Worm (Caenorhabditis elegans) whole organism, L2 larva: Measurements from ENCODE around the gene sru-26.

Experiments used
- F13H6.1 ChIP-seq: sonication (generic microtip); optimal IDR thresholded peaks from 2 replicates; lab custom pipeline; 2016; ENCODE audit warnings: missing genetic modification characterization, missing compliant biosample characterization
- R02D3.7 ChIP-seq: fragments of 150-350 bp; optimal IDR thresholded peaks from 2 replicates; lab custom pipeline; 2014; ENCODE audit warnings: missing biosample characterization, missing genetic modification characterization
- Y55F3AM.14 ChIP-seq: fragments of 200-800 bp; sonication (Bioruptor generic); optimal IDR thresholded peaks from 2 replicates; lab custom pipeline; 2018; ENCODE audit warnings: mild to moderate bottlenecking, missing genetic modification characterization, missing compliant biosample characterization
- ama-1 ChIP-seq: fragments of 150-350 bp; optimal IDR thresholded peaks from 2 replicates; lab custom pipeline; 2018; ENCODE audit warnings: inconsistent platforms
- blmp-1 ChIP-seq: sonication (generic microtip); optimal IDR thresholded peaks from 2 replicates; lab custom pipeline; 2017; ENCODE audit warnings: missing genetic modification characterization, mild to moderate bottlenecking, missing compliant biosample characterization, antibody characterized with exemption, moderate library complexity; ENCODE audit not compliant: insufficient read depth
- ceh-82 ChIP-seq: fragments of 150-350 bp; optimal IDR thresholded peaks from 2 replicates; lab custom pipeline; 2014; ENCODE audit warnings: missing biosample characterization, missing genetic modification characterization
- crh-2 ChIP-seq: sonication (generic microtip); optimal IDR thresholded peaks from 2 replicates; lab custom pipeline; 2017; ENCODE audit warnings: missing biosample characterization, missing genetic modification characterization
- dmd-4 ChIP-seq: sonication (generic microtip); optimal IDR thresholded peaks from 2 replicates; lab custom pipeline; 2017; ENCODE audit warnings: missing biosample characterization, missing genetic modification characterization
- egl-27 ChIP-seq: sonication (generic microtip); optimal IDR thresholded peaks from 3 replicates; lab custom pipeline; 2017; ENCODE audit warnings: missing biosample characterization, missing genetic modification reagents, missing genetic modification characterization
- elt-1 ChIP-seq: fragments of 150-350 bp; optimal IDR thresholded peaks from 2 replicates; lab custom pipeline; 2014; ENCODE audit warnings: missing biosample characterization, missing genetic modification characterization
- elt-3 ChIP-seq: sonication (generic microtip); optimal IDR thresholded peaks from 2 replicates; lab custom pipeline; 2017; ENCODE audit warnings: missing biosample characterization, missing genetic modification characterization
- gmeb-1 ChIP-seq: fragments of 150-350 bp; optimal IDR thresholded peaks from 2 replicates; lab custom pipeline; 2014; ENCODE audit warnings: missing biosample characterization, missing genetic modification characterization
- lin-11 ChIP-seq: fragments of 150-350 bp; sonication (generic microtip); optimal IDR thresholded peaks from 2 replicates; lab custom pipeline; 2014; ENCODE audit warnings: missing biosample characterization, missing genetic modification characterization, inconsistent platforms, mixed read lengths
- lsy-2 ChIP-seq, 2 experiments: fragments of 150-350 bp in 1 of 2; sonication (generic microtip) in 1 of 2; optimal IDR thresholded peaks; 2 replicates each; lab custom pipeline; 2014 to 2017; ENCODE audit warnings: missing biosample characterization in 2 of 2, missing genetic modification characterization in 2 of 2
- mab-5 ChIP-seq: fragments of 150-350 bp; optimal IDR thresholded peaks from 2 replicates; lab custom pipeline; 2014; ENCODE audit warnings: missing biosample characterization, missing genetic modification characterization
- mbf-1 ChIP-seq: sonication (generic microtip); optimal IDR thresholded peaks from 2 replicates; lab custom pipeline; 2017; ENCODE audit warnings: missing biosample characterization, missing genetic modification characterization
- mdl-1 ChIP-seq, 2 experiments: fragments of 150-350 bp in 1 of 2; sonication (generic microtip) in 1 of 2; optimal IDR thresholded peaks; 2 replicates each; lab custom pipeline; 2017; ENCODE audit warnings: missing biosample characterization in 2 of 2, missing genetic modification characterization in 2 of 2
- nhr-10 ChIP-seq: sonication (generic microtip); optimal IDR thresholded peaks from 2 replicates; lab custom pipeline; 2017; ENCODE audit warnings: missing biosample characterization, missing genetic modification characterization
- nhr-11 ChIP-seq: fragments of 150-350 bp; optimal IDR thresholded peaks from 2 replicates; lab custom pipeline; 2014; ENCODE audit warnings: missing biosample characterization, missing genetic modification characterization
- nhr-23 ChIP-seq: fragments of 150-350 bp; optimal IDR thresholded peaks from 2 replicates; lab custom pipeline; 2014; ENCODE audit warnings: missing biosample characterization, missing genetic modification reagents, missing genetic modification characterization
- nhr-25 ChIP-seq: fragments of 150-350 bp; sonication (generic microtip); optimal IDR thresholded peaks from 3 replicates; lab custom pipeline; 2014; ENCODE audit warnings: missing biosample characterization, missing genetic modification characterization
- nhr-77 ChIP-seq: fragments of 150-350 bp; optimal IDR thresholded peaks from 2 replicates; lab custom pipeline; 2014; ENCODE audit warnings: missing biosample characterization, missing genetic modification characterization
- peb-1 ChIP-seq: fragments of 150-350 bp; optimal IDR thresholded peaks from 2 replicates; lab custom pipeline; 2014; ENCODE audit warnings: missing biosample characterization, missing genetic modification characterization
- sem-4 ChIP-seq: fragments of 150-350 bp; optimal IDR thresholded peaks from 2 replicates; lab custom pipeline; 2014; ENCODE audit warnings: missing biosample characterization, missing genetic modification reagents, missing genetic modification characterization
- skn-1 ChIP-seq: sonication (generic microtip); optimal IDR thresholded peaks from 2 replicates; lab custom pipeline; 2017; ENCODE audit warnings: missing biosample characterization, missing genetic modification characterization
- sma-9 ChIP-seq, 2 experiments: fragments of 150-350 bp in 1 of 2; sonication (generic microtip) in 1 of 2; optimal IDR thresholded peaks; 2 replicates each; lab custom pipeline; 2014 to 2016; ENCODE audit warnings: missing genetic modification characterization in 2 of 2, mild to moderate bottlenecking in 1 of 2, missing biosample characterization in 1 of 2, missing compliant biosample characterization in 1 of 2, missing genetic modification reagents in 1 of 2, moderate library complexity in 1 of 2
- snpc-4 ChIP-seq: fragments of 150-350 bp; optimal IDR thresholded peaks from 2 replicates; lab custom pipeline; 2014; ENCODE audit warnings: missing biosample characterization, missing genetic modification characterization
- unc-39 ChIP-seq: fragments of 150-350 bp; optimal IDR thresholded peaks from 2 replicates; lab custom pipeline; 2014; ENCODE audit warnings: missing biosample characterization, missing genetic modification characterization
- unc-55 ChIP-seq: fragments of 150-350 bp; sonication (generic microtip); optimal IDR thresholded peaks from 3 replicates; lab custom pipeline; 2014; ENCODE audit warnings: missing biosample characterization, missing genetic modification reagents, missing genetic modification characterization
- unc-62 ChIP-seq: fragments of 150-350 bp; optimal IDR thresholded peaks from 2 replicates; lab custom pipeline; 2014; ENCODE audit warnings: missing biosample characterization, missing genetic modification reagents, missing genetic modification characterization
- zag-1 ChIP-seq: fragments of 150-350 bp; optimal IDR thresholded peaks from 2 replicates; lab custom pipeline; 2014; ENCODE audit warnings: missing biosample characterization, missing genetic modification characterization
- ztf-1 ChIP-seq: fragments of 200-800 bp; sonication (Bioruptor generic); conservative IDR thresholded peaks from 2 replicates; pipeline ENCODE4 v1.3.6; 2022; ENCODE audit warnings: missing genetic modification characterization, missing compliant biosample characterization
- ztf-4 ChIP-seq: fragments of 150-350 bp; optimal IDR thresholded peaks from 2 replicates; lab custom pipeline; 2014; ENCODE audit warnings: missing biosample characterization, missing genetic modification characterization

The sru-26 gene

DNA sequence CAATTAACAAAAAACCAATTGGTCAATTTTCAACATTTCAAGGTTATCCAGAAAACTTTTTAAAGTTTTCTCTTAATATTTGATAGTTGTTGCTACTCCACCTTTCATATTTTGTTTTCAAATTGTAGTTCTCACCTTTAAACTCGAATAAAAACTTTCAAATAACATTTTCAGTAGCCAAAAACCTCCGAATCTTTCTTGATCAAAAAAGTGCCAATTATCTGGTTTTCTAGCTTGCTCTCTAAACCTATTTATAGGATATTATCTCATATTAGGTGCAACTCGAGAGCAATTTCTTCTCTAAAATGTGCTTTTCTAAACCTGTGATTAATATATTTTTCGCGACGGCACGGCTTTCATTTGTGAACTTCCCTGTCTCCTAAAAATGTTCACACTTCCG, at the start of gene sru-26:
TSS of gene sru-26 (plus strand) at position 301 of the 400 bp plus-strand sequence.
- TF ChIP-seq snpc-4 (tag; lab: Kevin White, UChicago) (no peak), mdl-1 (tag; optimal IDR thresholded peaks at IDR 0.05; lab: Kevin White, UChicago) (no peak), skn-1 (tag; lab: Kevin White, UChicago) (no peak), mab-5 (tag; lab: Kevin White, UChicago) (no peak), ceh-82 (tag; lab: Kevin White, UChicago) (no peak), ztf-1 (no peak), peb-1 (tag; lab: Kevin White, UChicago) (no peak), unc-62 (no peak), blmp-1 (tag; lab: Kevin White, UChicago) (no peak), F13H6.1 (tag; lab: Kevin White, UChicago) (no peak), nhr-23 (tag; lab: Kevin White, UChicago) (no peak), nhr-10 (tag; lab: Kevin White, UChicago) (no peak)
- TF ChIP-seq, all 48 proteins: peak for 0

DNA sequence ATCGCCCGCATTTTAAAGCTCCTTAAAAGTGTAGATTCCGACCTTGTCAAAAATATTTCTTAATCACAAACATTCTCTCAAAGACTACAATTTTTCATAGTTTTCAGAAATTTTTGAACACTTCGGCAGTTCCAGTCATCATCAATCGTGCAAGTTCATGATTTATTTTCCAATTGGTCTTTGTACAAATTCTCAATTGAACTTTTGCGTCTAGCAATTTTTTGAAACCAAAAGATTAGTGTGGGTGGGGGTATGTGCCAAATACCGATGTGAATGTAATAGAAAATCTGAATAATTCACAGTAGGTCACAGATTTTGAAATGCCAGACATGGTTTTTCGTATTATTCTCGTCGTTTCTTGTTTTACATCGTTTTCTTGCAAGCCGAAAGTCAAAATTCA, 48.9 kb upstream of the sru-26 start, which contains the start of gene clec-185:
TSS of gene clec-185 (plus strand) at position 301 of the 400 bp plus-strand sequence.
- no peak for TF ChIP-seq lin-11 (tag; lab: Kevin White, UChicago)
- no peak for TF ChIP-seq sem-4
- TF ChIP-seq egl-27 = no peak
- no peak for TF ChIP-seq zag-1 (tag; lab: Kevin White, UChicago)
- TF ChIP-seq nhr-23 (tag; lab: Kevin White, UChicago) = no peak
- TF ChIP-seq sma-9 (GFP tag; optimal IDR thresholded peaks at IDR 0.05; lab: Kevin White, UChicago) = no peak
- no peak for TF ChIP-seq sma-9 (tag; optimal IDR thresholded peaks at IDR 0.05; lab: Kevin White, UChicago)

- TF ChIP-seq nhr-77 (tag; lab: Kevin White, UChicago) (no peak), elt-3 (no peak), ama-1 (lab: Kevin White, UChicago) (no peak), elt-1 (tag; lab: Kevin White, UChicago) (no peak), gmeb-1 (tag; lab: Kevin White, UChicago) (no peak), ztf-1 (no peak), dmd-4 (tag; lab: Kevin White, UChicago) (no peak), mab-5 (tag; lab: Kevin White, UChicago) (no peak), sem-4 (no peak), ztf-4 (tag; lab: Kevin White, UChicago) (no peak), lsy-2 (tag; optimal IDR thresholded peaks at IDR 0.05; lab: Kevin White, UChicago) (no peak), ceh-82 (tag; lab: Kevin White, UChicago) (no peak), crh-2 (no peak), nhr-25 (tag; lab: Kevin White, UChicago) (no peak), R02D3.7 (tag; lab: Kevin White, UChicago) (no peak), unc-55 (GFP tag; lab: Kevin White, UChicago) (no peak), Y55F3AM.14 (no peak)
- TF ChIP-seq, all 48 proteins: peak for 0
These were observed 45.6 kb upstream of the sru-26 start, which contains the start of gene C25G4.17 for ce11 chrIV:12441715-12442114. Gene C25G4.17, plus strand, starts transcription at chrIV:12442015.

- no peak for TF ChIP-seq skn-1 (tag; lab: Kevin White, UChicago)
These were observed 43.4 kb upstream of the sru-26 start, which contains the start of gene C25G4.2 for ce11 chrIV:12443936-12444335. Gene C25G4.2, minus strand, starts transcription at chrIV:12444035.

DNA sequence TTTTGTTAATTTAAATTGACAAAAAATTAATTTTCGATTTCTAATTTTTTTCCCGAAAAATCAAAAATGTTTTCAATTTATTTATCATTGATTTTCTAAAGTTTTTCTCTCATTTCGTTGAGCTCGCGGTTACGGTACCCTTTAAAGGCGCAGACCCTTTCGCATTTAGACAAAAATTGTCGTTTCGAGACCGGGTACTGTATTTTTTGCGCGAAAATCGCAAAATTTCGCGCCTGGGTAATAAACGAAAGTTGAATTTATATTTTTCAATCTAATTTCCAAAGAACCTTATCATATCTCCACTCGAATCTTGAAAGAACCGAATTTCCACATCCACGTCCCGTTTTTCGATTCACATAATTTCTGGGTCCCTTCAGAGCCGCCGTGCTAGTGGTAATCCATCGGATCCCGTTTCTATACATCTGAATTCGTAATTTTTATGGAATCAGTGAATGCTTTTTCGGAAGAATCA, 41.8 kb upstream of the sru-26 start, which contains the start of gene C25G4.3:
TSS of gene C25G4.3 (minus strand) at position 422 of the 472 bp plus-strand sequence.
- TF ChIP-seq mbf-1 (tag; lab: Kevin White, UChicago) = no peak
- TF ChIP-seq nhr-11 (tag; lab: Kevin White, UChicago) = no peak
- TF ChIP-seq skn-1 (tag; lab: Kevin White, UChicago) = no peak
- TF ChIP-seq unc-39 (tag; lab: Kevin White, UChicago) = no peak
- TF ChIP-seq, all 48 proteins: peak for 0
